Worm (Caenorhabditis elegans) whole organism, early embryonic: ENCODE results near the gene cutl-11.

Experiments used
- B0310.2 ChIP-seq: sonication (generic microtip); optimal IDR thresholded peaks from 2 replicates; lab custom pipeline; 2016; ENCODE audit warnings: mild to moderate bottlenecking, missing genetic modification characterization, missing compliant biosample characterization
- F13C5.2 ChIP-seq: sonication (generic microtip); optimal IDR thresholded peaks from 2 replicates; lab custom pipeline; 2017; ENCODE audit warnings: mild to moderate bottlenecking, missing genetic modification characterization, inconsistent platforms, missing compliant biosample characterization
- aly-1 ChIP-seq: sonication (generic microtip); optimal IDR thresholded peaks from 2 replicates; lab custom pipeline; 2016; ENCODE audit warnings: missing genetic modification characterization, missing compliant biosample characterization
- ama-1 ChIP-seq: fragments of 150-350 bp; optimal IDR thresholded peaks from 2 replicates; lab custom pipeline; 2014
- ceh-13 ChIP-seq: fragments of 200-800 bp; sonication (Bioruptor generic); optimal IDR thresholded peaks from 2 replicates; lab custom pipeline; 2018; ENCODE audit warnings: mild to moderate bottlenecking, missing genetic modification characterization, missing compliant biosample characterization
- ceh-36 ChIP-seq: sonication (generic microtip); optimal IDR thresholded peaks from 2 replicates; lab custom pipeline; 2016; ENCODE audit warnings: missing genetic modification characterization, inconsistent platforms, missing compliant biosample characterization
- ets-7 ChIP-seq: sonication (generic microtip); optimal IDR thresholded peaks from 2 replicates; lab custom pipeline; 2016; ENCODE audit warnings: missing genotype, missing genetic modification characterization, missing compliant biosample characterization
- flt-1 ChIP-seq: fragments of 200-800 bp; sonication (Bioruptor generic); IDR thresholded peaks from 2 replicates; pipeline ENCODE4 v1.3.6; 2022; ENCODE audit warnings: missing genetic modification characterization, missing compliant biosample characterization
- hmbx-1 ChIP-seq: sonication (generic microtip); optimal IDR thresholded peaks from 2 replicates; lab custom pipeline; 2016; ENCODE audit warnings: mild to moderate bottlenecking, missing genetic modification characterization, missing compliant biosample characterization
- hmg-4 ChIP-seq: fragments of 200-800 bp; sonication (Bioruptor generic); optimal IDR thresholded peaks from 2 replicates; lab custom pipeline; 2018; ENCODE audit warnings: mild to moderate bottlenecking, missing genetic modification characterization, missing compliant biosample characterization
- hnd-1 ChIP-seq: sonication (generic microtip); optimal IDR thresholded peaks from 2 replicates; lab custom pipeline; 2016; ENCODE audit warnings: missing genetic modification characterization, missing compliant biosample characterization
- pes-1 ChIP-seq: fragments of 200-800 bp; sonication (Bioruptor generic); IDR thresholded peaks from 2 replicates; pipeline ENCODE4 v1.3.6; 2022; ENCODE audit warnings: missing genetic modification reagents, missing genetic modification characterization, missing compliant biosample characterization
- scrt-1 ChIP-seq: fragments of 200-800 bp; sonication (Bioruptor generic); IDR thresholded peaks from 2 replicates; pipeline ENCODE4 v1.3.6; 2022; ENCODE audit warnings: missing genetic modification characterization, missing compliant biosample characterization
- sea-1 ChIP-seq: fragments of 200-800 bp; sonication (Bioruptor generic); conservative IDR thresholded peaks from 2 replicates; pipeline ENCODE4 v1.3.6; 2022; ENCODE audit warnings: missing genetic modification characterization, missing compliant biosample characterization
- tbx-11 ChIP-seq: fragments of 200-800 bp; sonication (Bioruptor generic); IDR thresholded peaks from 2 replicates; pipeline ENCODE4 v1.3.6; 2022; ENCODE audit warnings: missing genetic modification characterization, missing compliant biosample characterization
- tbx-37 ChIP-seq: fragments of 200-800 bp; sonication (Bioruptor generic); conservative IDR thresholded peaks from 2 replicates; pipeline ENCODE4 v1.3.6; 2022; ENCODE audit warnings: missing genetic modification reagents, missing genetic modification characterization, missing compliant biosample characterization
- tra-4 ChIP-seq: sonication (generic microtip); optimal IDR thresholded peaks from 2 replicates; lab custom pipeline; 2017; ENCODE audit warnings: missing genetic modification characterization, missing compliant biosample characterization

cutl-11 gene

ce11 chrX:11680851-11681250, 30.2 kb upstream of the cutl-11 start, which contains the start of gene T04F8.7:
TSS of gene T04F8.7 (minus strand) at chrX:11680980.
- TF ChIP-seq aly-1 (tag; lab: Kevin White, UChicago) (no peak), ceh-13 (GFP tag; lab: Kevin White, UChicago) (no peak), F13C5.2 (no peak), ceh-36 (no peak), sea-1 (GFP tag; lab: Robert Waterston, UW) (no peak), hmg-4 (GFP tag; lab: Kevin White, UChicago) (no peak)

- TF ChIP-seq ceh-36 (no peak), flt-1 (no peak), tbx-37 (GFP tag; lab: Robert Waterston, UW) (no peak)
These were observed 28.7 kb upstream of the cutl-11 start for ce11 chrX:11679211-11679977.

- TF ChIP-seq F13C5.2 (no peak), ceh-36 (no peak), sea-1 (GFP tag; lab: Robert Waterston, UW) (0 out of 2 replicates have a peak, but pooled peaks have one; percentile 23)
These were observed 24.9 kb upstream of the cutl-11 start for ce11 chrX:11675573-11675972.

ce11 chrX:11673063-11673759, 22.6 kb upstream of the cutl-11 start:
- TF ChIP-seq tra-4, result no peak
- TF ChIP-seq scrt-1 (GFP tag; lab: Robert Waterston, UW), result no peak
- no peak for TF ChIP-seq flt-1
- no peak for TF ChIP-seq hmbx-1 (tag; lab: Kevin White, UChicago)
- TF ChIP-seq ama-1 (lab: Kevin White, UChicago), result no peak
- TF ChIP-seq sea-1 (GFP tag; lab: Robert Waterston, UW), result no peak
- TF ChIP-seq ceh-13 (GFP tag; lab: Kevin White, UChicago), result no peak
- TF ChIP-seq F13C5.2, result no peak
- no peak for TF ChIP-seq aly-1 (tag; lab: Kevin White, UChicago)
- no peak for TF ChIP-seq hnd-1 (tag; lab: Kevin White, UChicago)
- TF ChIP-seq hmg-4 (GFP tag; lab: Kevin White, UChicago), result no peak
- TF ChIP-seq ceh-36, result no peak
- TF ChIP-seq tbx-37 (GFP tag; lab: Robert Waterston, UW), result no peak

- TF ChIP-seq aly-1 (tag; lab: Kevin White, UChicago) (no peak), ets-7 (tag; lab: Kevin White, UChicago) (no peak), hmg-4 (GFP tag; lab: Kevin White, UChicago) (peak; percentile 64), B0310.2 (tag; lab: Kevin White, UChicago) (no peak), ama-1 (lab: Kevin White, UChicago) (no peak), tbx-37 (GFP tag; lab: Robert Waterston, UW) (no peak), scrt-1 (GFP tag; lab: Robert Waterston, UW) (no peak), tra-4 (no peak), hnd-1 (tag; lab: Kevin White, UChicago) (peak; percentile 12)
These were observed 16.0 kb upstream of the cutl-11 start, which contains the start of gene noca-2 for ce11 chrX:11666545-11667177. TSS of gene noca-2 (plus strand) at chrX:11667127.

- no peak for TF ChIP-seq B0310.2 (tag; lab: Kevin White, UChicago)
- no peak for TF ChIP-seq tbx-11 (GFP tag; lab: Robert Waterston, UW)
- TF ChIP-seq aly-1 (tag; lab: Kevin White, UChicago), result no peak
- TF ChIP-seq hnd-1 (tag; lab: Kevin White, UChicago), result no peak
- TF ChIP-seq hmg-4 (GFP tag; lab: Kevin White, UChicago), result no peak
- no peak for TF ChIP-seq tra-4
- no peak for TF ChIP-seq ceh-13 (GFP tag; lab: Kevin White, UChicago)
- no peak for TF ChIP-seq tbx-37 (GFP tag; lab: Robert Waterston, UW)
These were observed 14.9 kb upstream of the cutl-11 start for ce11 chrX:11665522-11666017.

- TF ChIP-seq ets-7 (tag; lab: Kevin White, UChicago) (no peak), scrt-1 (GFP tag; lab: Robert Waterston, UW) (no peak), pes-1 (GFP tag; lab: Robert Waterston, UW) (no peak), flt-1 (no peak), aly-1 (tag; lab: Kevin White, UChicago) (no peak), ceh-36 (no peak), tbx-37 (GFP tag; lab: Robert Waterston, UW) (no peak), hmbx-1 (tag; lab: Kevin White, UChicago) (no peak), tbx-11 (GFP tag; lab: Robert Waterston, UW) (no peak), sea-1 (GFP tag; lab: Robert Waterston, UW) (no peak), hmg-4 (GFP tag; lab: Kevin White, UChicago) (no peak), ama-1 (lab: Kevin White, UChicago) (no peak), tra-4 (no peak), ceh-13 (GFP tag; lab: Kevin White, UChicago) (no peak), F13C5.2 (no peak), hnd-1 (tag; lab: Kevin White, UChicago) (no peak), B0310.2 (tag; lab: Kevin White, UChicago) (no peak)
These were observed 13.5 kb upstream of the cutl-11 start for ce11 chrX:11664184-11664583.
